Worm (Caenorhabditis elegans): Measurements from ENCODE around the gene Y60C6A.2.

DNA sequence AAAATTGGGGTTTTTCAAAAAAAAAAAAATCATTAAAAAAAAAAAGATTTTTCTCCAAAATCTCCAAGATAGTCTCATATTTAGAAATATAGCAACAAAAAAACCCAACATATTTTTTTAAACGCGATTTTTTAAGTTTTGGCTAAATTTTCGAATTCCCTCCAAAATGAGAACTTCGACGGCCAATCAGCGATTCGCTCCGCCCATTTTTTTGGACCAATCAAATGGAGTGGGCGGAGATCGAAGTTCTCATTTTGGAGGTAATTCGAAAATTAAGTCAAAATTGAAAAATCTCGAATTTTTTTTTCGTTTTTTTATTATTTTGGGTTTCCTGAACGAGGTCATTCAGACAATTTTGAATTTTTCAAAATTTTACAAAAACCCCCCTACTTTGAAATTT lies 28.6 kb upstream of the Y60C6A.2 start:
- TF ChIP-seq ref-1 (GFP tag; conservative IDR thresholded peaks at IDR 0.05) (no peak), ztf-29 (GFP tag; IDR thresholded peaks at IDR 0.05) (no peak), tab-1 (GFP tag; IDR thresholded peaks at IDR 0.05) (no peak), klf-2 (GFP tag; conservative IDR thresholded peaks at IDR 0.05) (no peak), cog-1 (tag; optimal IDR thresholded peaks at IDR 0.05) (no peak)

Measured in whole organism, midembryonic.